Fruit fly (Drosophila melanogaster) whole organism, prepupa: ENCODE data around the gene gcm.

Source experiments
- Blimp-1 ChIP-seq: fragments of 200-800 bp; sonication (Bioruptor generic); optimal IDR thresholded peaks from 3 replicates; lab custom pipeline; 2017; ENCODE audit warnings: missing biosample characterization, missing genetic modification characterization, mild to moderate bottlenecking, moderate library complexity, missing genetic modification reagents
- CG10631 ChIP-seq: fragments of 200-800 bp; sonication (Bioruptor generic); optimal IDR thresholded peaks from 2 replicates; lab custom pipeline; 2016; ENCODE audit warnings: missing biosample characterization, missing genetic modification characterization
- CG15336 ChIP-seq: fragments of 200-800 bp; sonication (Bioruptor generic); IDR thresholded peaks from 2 replicates; pipeline ENCODE4 v1.3.6; 2022; ENCODE audit warnings: missing biosample characterization, missing genetic modification characterization
- CG1621 ChIP-seq: fragments of 200-800 bp; sonication (Bioruptor generic); optimal IDR thresholded peaks from 3 replicates; lab custom pipeline; 2018; ENCODE audit warnings: missing biosample characterization, mild to moderate bottlenecking, missing genetic modification characterization
- CG16779 ChIP-seq: fragments of 200-800 bp; sonication (Bioruptor generic); optimal IDR thresholded peaks from 3 replicates; lab custom pipeline; 2017; ENCODE audit warnings: missing biosample characterization, mild to moderate bottlenecking, missing genetic modification characterization
- CG32006 ChIP-seq: fragments of 200-800 bp; sonication (Bioruptor generic); optimal IDR thresholded peaks from 3 replicates; lab custom pipeline; 2017; ENCODE audit warnings: missing biosample characterization, mild to moderate bottlenecking, missing genetic modification characterization
- CG34406 ChIP-seq: fragments of 200-800 bp; sonication (Bioruptor generic); optimal IDR thresholded peaks from 3 replicates; lab custom pipeline; 2016; ENCODE audit warnings: missing biosample characterization, missing genetic modification characterization
- CG4318 ChIP-seq: fragments of 200-800 bp; sonication (Bioruptor generic); optimal IDR thresholded peaks from 3 replicates; lab custom pipeline; 2017; ENCODE audit warnings: missing biosample characterization, mild to moderate bottlenecking, missing genetic modification characterization
- CG6163 ChIP-seq: fragments of 200-800 bp; sonication (Bioruptor generic); IDR thresholded peaks from 3 replicates; pipeline ENCODE4 v1.3.6; 2022; ENCODE audit warnings: missing biosample characterization, missing genetic modification characterization
- CG6276 ChIP-seq: fragments of 200-800 bp; sonication (Bioruptor generic); optimal IDR thresholded peaks from 2 replicates; lab custom pipeline; 2017; ENCODE audit warnings: missing biosample characterization, mild to moderate bottlenecking, missing genetic modification characterization
- CG6854 ChIP-seq: fragments of 200-800 bp; sonication (Bioruptor generic); optimal IDR thresholded peaks from 2 replicates; lab custom pipeline; 2017; ENCODE audit warnings: missing biosample characterization, mild to moderate bottlenecking, missing genetic modification characterization
- CG8119 ChIP-seq: fragments of 200-800 bp; sonication (Bioruptor generic); IDR thresholded peaks from 3 replicates; pipeline ENCODE4 v1.3.6; 2022; ENCODE audit warnings: missing biosample characterization, missing genetic modification characterization
- CG8319 ChIP-seq: fragments of 200-800 bp; sonication (Bioruptor generic); optimal IDR thresholded peaks from 3 replicates; lab custom pipeline; 2016; ENCODE audit warnings: missing biosample characterization, missing genetic modification characterization
- CG9139 ChIP-seq: fragments of 200-800 bp; sonication (Bioruptor generic); optimal IDR thresholded peaks from 3 replicates; lab custom pipeline; 2017; ENCODE audit warnings: missing biosample characterization, mild to moderate bottlenecking, missing genetic modification characterization
- Eip75B ChIP-seq: fragments of 200-800 bp; sonication (Bioruptor generic); optimal IDR thresholded peaks from 3 replicates; lab custom pipeline; 2016; ENCODE audit warnings: missing biosample characterization, missing genetic modification characterization
- Eip78C ChIP-seq: fragments of 200-800 bp; sonication (Bioruptor generic); peaks from one replicate; lab custom pipeline; 2016; ENCODE audit warnings: missing biosample characterization, missing genetic modification characterization
- Eip93F ChIP-seq: fragments of 200-800 bp; sonication (Bioruptor generic); optimal IDR thresholded peaks from 2 replicates; lab custom pipeline; 2016; ENCODE audit warnings: missing biosample characterization, mild to moderate bottlenecking, missing genetic modification characterization
- Ets21C ChIP-seq: fragments of 200-800 bp; sonication (Bioruptor generic); optimal IDR thresholded peaks from 3 replicates; lab custom pipeline; 2016; ENCODE audit warnings: missing biosample characterization, missing genetic modification characterization
- Gug ChIP-seq: fragments of 200-800 bp; sonication (Bioruptor generic); IDR thresholded peaks from 2 replicates; pipeline ENCODE4 v1.3.6; 2022; ENCODE audit warnings: missing biosample characterization, missing genetic modification characterization
- Hr39 ChIP-seq: fragments of 200-800 bp; sonication (Bioruptor generic); optimal IDR thresholded peaks from 2 replicates; lab custom pipeline; 2016; ENCODE audit warnings: missing biosample characterization, missing genetic modification characterization
- Hr4 ChIP-seq: fragments of 200-800 bp; sonication (Bioruptor generic); optimal IDR thresholded peaks from 3 replicates; lab custom pipeline; 2016; ENCODE audit warnings: missing biosample characterization, missing genetic modification characterization
- Lpt ChIP-seq: fragments of 200-800 bp; sonication (Bioruptor generic); optimal IDR thresholded peaks from 3 replicates; lab custom pipeline; 2016; ENCODE audit warnings: missing biosample characterization, missing genetic modification characterization
- Met ChIP-seq: fragments of 200-800 bp; sonication (Bioruptor generic); optimal IDR thresholded peaks from 3 replicates; lab custom pipeline; 2016; ENCODE audit warnings: missing biosample characterization, missing genetic modification characterization
- OdsH ChIP-seq: fragments of 200-800 bp; sonication (Bioruptor generic); optimal IDR thresholded peaks from 3 replicates; lab custom pipeline; 2016; ENCODE audit warnings: missing biosample characterization, missing genetic modification characterization
- Smox ChIP-seq: fragments of 200-800 bp; sonication (Bioruptor generic); optimal IDR thresholded peaks from 3 replicates; lab custom pipeline; 2016; ENCODE audit warnings: missing biosample characterization, missing genetic modification characterization
- Sox102F ChIP-seq: fragments of 200-800 bp; sonication (Bioruptor generic); optimal IDR thresholded peaks from 2 replicates; lab custom pipeline; 2016; ENCODE audit warnings: missing biosample characterization, mild to moderate bottlenecking, missing genetic modification characterization
- Sox15 ChIP-seq: fragments of 200-800 bp; sonication (Bioruptor generic); optimal IDR thresholded peaks from 3 replicates; lab custom pipeline; 2016; ENCODE audit warnings: missing biosample characterization, missing genetic modification characterization
- achi ChIP-seq: fragments of 200-800 bp; sonication (Bioruptor generic); optimal IDR thresholded peaks from 3 replicates; lab custom pipeline; 2016; ENCODE audit warnings: missing biosample characterization, missing genetic modification characterization
- acj6 ChIP-seq: fragments of 200-800 bp; sonication (Bioruptor generic); optimal IDR thresholded peaks from 3 replicates; lab custom pipeline; 2016; ENCODE audit warnings: missing biosample characterization, missing genetic modification characterization
- dac ChIP-seq: fragments of 200-800 bp; sonication (Bioruptor generic); optimal IDR thresholded peaks from 2 replicates; lab custom pipeline; 2017; ENCODE audit warnings: missing biosample characterization, mild to moderate bottlenecking, missing genetic modification characterization
- eg ChIP-seq: fragments of 200-800 bp; sonication (Bioruptor generic); IDR thresholded peaks from 3 replicates; pipeline ENCODE4 v1.3.6; 2022; ENCODE audit warnings: missing biosample characterization, missing genetic modification characterization
- esn ChIP-seq: fragments of 200-800 bp; sonication (Bioruptor generic); optimal IDR thresholded peaks from 2 replicates; lab custom pipeline; 2016; ENCODE audit warnings: missing biosample characterization, mild to moderate bottlenecking, missing genetic modification characterization, moderate library complexity
- fd59A ChIP-seq: fragments of 200-800 bp; sonication (Bioruptor generic); optimal IDR thresholded peaks from 2 replicates; lab custom pipeline; 2017; ENCODE audit warnings: missing biosample characterization, mild to moderate bottlenecking, missing genetic modification characterization, missing genetic modification reagents
- fkh ChIP-seq: fragments of 200-800 bp; sonication (Bioruptor generic); optimal IDR thresholded peaks from 3 replicates; lab custom pipeline; 2017; ENCODE audit warnings: missing biosample characterization, mild to moderate bottlenecking, missing genetic modification characterization, moderate library complexity
- net ChIP-seq: fragments of 200-800 bp; sonication (Bioruptor generic); optimal IDR thresholded peaks from 3 replicates; lab custom pipeline; 2016; ENCODE audit warnings: missing biosample characterization, missing genetic modification characterization
- pdm3 ChIP-seq: fragments of 200-800 bp; sonication (Bioruptor generic); optimal IDR thresholded peaks from 3 replicates; lab custom pipeline; 2016; ENCODE audit warnings: missing biosample characterization, missing genetic modification characterization
- salr ChIP-seq, 2 experiments: fragments of 200-800 bp; sonication (Bioruptor generic); optimal IDR thresholded peaks; 3 replicates each; lab custom pipeline; 2016 to 2018; ENCODE audit warnings: missing biosample characterization in 2 of 2, missing genetic modification characterization in 2 of 2, mild to moderate bottlenecking in 1 of 2
- svp ChIP-seq: fragments of 200-800 bp; sonication (Bioruptor generic); peaks from one replicate; lab custom pipeline; 2016; ENCODE audit warnings: missing biosample characterization, missing genetic modification characterization
- topi ChIP-seq: fragments of 200-800 bp; sonication (Bioruptor generic); optimal IDR thresholded peaks from 3 replicates; lab custom pipeline; 2016; ENCODE audit warnings: missing biosample characterization, missing genetic modification characterization
- vri ChIP-seq: fragments of 200-800 bp; sonication (Bioruptor generic); optimal IDR thresholded peaks from 3 replicates; lab custom pipeline; 2016; ENCODE audit warnings: missing biosample characterization, mild to moderate bottlenecking, missing genetic modification characterization

gcm gene

dm6 chr2L:9581582-9581981 lies at the start of gene gcm:
gcm (minus strand) TSS chr2L:9581745.
- TF ChIP-seq CG8319 (GFP tag; lab: Kevin White, UChicago) (no peak), fd59A (GFP tag; lab: Kevin White, UChicago) (no peak), Eip93F (GFP tag; lab: Kevin White, UChicago) (no peak), CG16779 (tag; lab: Kevin White, UChicago) (no peak), fkh (GFP tag; lab: Kevin White, UChicago) (no peak), Eip75B (GFP tag; lab: Kevin White, UChicago) (no peak), CG8119 (GFP tag; lab: Robert Waterston, UW) (no peak), topi (no peak), Sox15 (GFP tag; lab: Kevin White, UChicago) (no peak), Gug (no peak), esn (GFP tag; lab: Kevin White, UChicago) (no peak), dac (GFP tag; lab: Kevin White, UChicago) (no peak)

dm6 chr2L:9625185-9625584 lies 43.6 kb upstream of the gcm start, which contains the start of gene CG31882:
CG31882 (minus strand) TSS chr2L:9625285.
- no peak for TF ChIP-seq CG6854 (GFP tag; lab: Kevin White, UChicago)

dm6 chr2L:9619925-9620324 lies 38.4 kb upstream of the gcm start:
- TF ChIP-seq svp (GFP tag; lab: Kevin White, UChicago) (peak; percentile 66), CG6163 (GFP tag; lab: Robert Waterston, UW) (no peak), Eip78C (GFP tag; lab: Kevin White, UChicago) (peak; percentile 46), vri (GFP tag; lab: Kevin White, UChicago) (peak; percentile 66)

dm6 chr2L:9618871-9619270 lies 37.3 kb upstream of the gcm start:
- TF ChIP-seq CG10631 (GFP tag; lab: Kevin White, UChicago) (no peak), vri (GFP tag; lab: Kevin White, UChicago) (peak; percentile 77), svp (GFP tag; lab: Kevin White, UChicago) (peak; percentile 85)
- TF ChIP-seq, all 60 proteins: peak for 2

- TF ChIP-seq CG32006 (GFP tag; lab: Kevin White, UChicago) (peak; percentile 83), CG15336 (GFP tag; lab: Robert Waterston, UW) (peak; percentile 54; the same call in 1 of the 2 replicates), Sox102F (GFP tag; lab: Kevin White, UChicago) (no peak), Smox (no peak), Met (GFP tag; lab: Kevin White, UChicago) (no peak), dac (GFP tag; lab: Kevin White, UChicago) (peak; percentile 37), Lpt (GFP tag; lab: Kevin White, UChicago) (peak; percentile 25), vri (GFP tag; lab: Kevin White, UChicago) (no peak), net (GFP tag; lab: Kevin White, UChicago) (peak; percentile 23), CG6163 (GFP tag; lab: Robert Waterston, UW) (peak; percentile 16; the same call in 1 of the 3 replicates), Eip78C (GFP tag; lab: Kevin White, UChicago) (peak; percentile 68), CG8319 (GFP tag; lab: Kevin White, UChicago) (no peak), Ets21C (no peak), CG10631 (GFP tag; lab: Kevin White, UChicago) (no peak), pdm3 (GFP tag; lab: Kevin White, UChicago) (peak; percentile 23), salr (GFP tag; optimal IDR thresholded peaks at IDR 0.05; lab: Kevin White, UChicago) (peak in 1 of 2 experiments; percentile 12), OdsH (peak; percentile 28), Blimp-1 (GFP tag; lab: Kevin White, UChicago) (no peak), CG34406 (GFP tag; lab: Kevin White, UChicago) (no peak), Hr39 (no peak), CG6276 (GFP tag; lab: Kevin White, UChicago) (peak; percentile 22), Hr4 (GFP tag; lab: Kevin White, UChicago) (peak; percentile 85), svp (GFP tag; lab: Kevin White, UChicago) (peak; percentile 23), CG4318 (GFP tag; lab: Kevin White, UChicago) (peak; percentile 58), CG1621 (tag; lab: Kevin White, UChicago) (no peak), achi (GFP tag; lab: Kevin White, UChicago) (no peak), acj6 (GFP tag; lab: Kevin White, UChicago) (no peak), CG8119 (GFP tag; lab: Robert Waterston, UW) (peak; percentile 69), CG9139 (GFP tag; lab: Kevin White, UChicago) (no peak), eg (GFP tag; lab: Robert Waterston, UW) (peak; percentile 55; the same call in 2 of the 3 replicates)
These were observed 36.4 kb upstream of the gcm start for dm6 chr2L:9617908-9618307.
